Worm (Caenorhabditis elegans): ENCODE data around the gene F07G6.10.

F07G6.10 gene

ce11 chrX:1706538-1706937 is 31.2 kb upstream of the F07G6.10 start, which contains the start of gene F07G6.5:
Gene F07G6.5 (minus strand): TSS chrX:1706638.
- TF ChIP-seq snpc-4 (tag; optimal IDR thresholded peaks at IDR 0.05), result no peak
- TF ChIP-seq nhr-11 (tag; optimal IDR thresholded peaks at IDR 0.05), result no peak
- TF ChIP-seq nhr-12 (tag; optimal IDR thresholded peaks at IDR 0.05), result no peak
- TF ChIP-seq ceh-82 (tag; optimal IDR thresholded peaks at IDR 0.05), result no peak

- TF ChIP-seq daf-12 (tag; optimal IDR thresholded peaks at IDR 0.05) (no peak), eor-1 (tag; optimal IDR thresholded peaks at IDR 0.05) (no peak), lin-15B (tag; optimal IDR thresholded peaks at IDR 0.05) (no peak), fos-1 (tag; optimal IDR thresholded peaks at IDR 0.05) (no peak), nhr-12 (tag; optimal IDR thresholded peaks at IDR 0.05) (no peak), hmg-11 (tag; optimal IDR thresholded peaks at IDR 0.05) (no peak), lin-39 (tag; optimal IDR thresholded peaks at IDR 0.05) (no peak), fkh-2 (tag; optimal IDR thresholded peaks at IDR 0.05) (no peak), nhr-67 (tag; optimal IDR thresholded peaks at IDR 0.05) (no peak), nhr-76 (tag; optimal IDR thresholded peaks at IDR 0.05) (no peak), ceh-9 (tag; optimal IDR thresholded peaks at IDR 0.05) (no peak), mml-1 (tag; optimal IDR thresholded peaks at IDR 0.05) (no peak), pqm-1 (tag; optimal IDR thresholded peaks at IDR 0.05) (no peak), nhr-11 (tag; optimal IDR thresholded peaks at IDR 0.05) (no peak), nhr-23 (tag; optimal IDR thresholded peaks at IDR 0.05) (no peak), snpc-4 (tag; optimal IDR thresholded peaks at IDR 0.05) (no peak), unc-39 (tag; optimal IDR thresholded peaks at IDR 0.05) (no peak), sea-2 (GFP tag; optimal IDR thresholded peaks at IDR 0.05) (no peak), R02D3.7 (tag; optimal IDR thresholded peaks at IDR 0.05) (no peak)
These were observed 25.2 kb upstream of the F07G6.10 start, which contains the start of gene fbxa-52 for ce11 chrX:1712538-1712937. Gene fbxa-52 (minus strand): TSS chrX:1712638.

- TF ChIP-seq elt-3 (tag; optimal IDR thresholded peaks at IDR 0.05) (no peak), ama-1 (optimal IDR thresholded peaks at IDR 0.05) (no peak), nhr-77 (tag; optimal IDR thresholded peaks at IDR 0.05) (no peak), egl-5 (tag; optimal IDR thresholded peaks at IDR 0.05) (no peak), fkh-2 (tag; optimal IDR thresholded peaks at IDR 0.05) (no peak), aly-2 (tag; optimal IDR thresholded peaks at IDR 0.05) (no peak), elt-2 (tag; optimal IDR thresholded peaks at IDR 0.05) (no peak), pha-4 (tag; optimal IDR thresholded peaks at IDR 0.05) (no peak), unc-62 (GFP tag; optimal IDR thresholded peaks at IDR 0.05) (no peak), ZK546.5 (tag; optimal IDR thresholded peaks at IDR 0.05) (no peak), lsy-12 (tag; optimal IDR thresholded peaks at IDR 0.05) (no peak), daf-12 (tag; optimal IDR thresholded peaks at IDR 0.05) (no peak), ceh-28 (tag; optimal IDR thresholded peaks at IDR 0.05) (no peak), nhr-28 (tag; optimal IDR thresholded peaks at IDR 0.05) (no peak), fkh-10 (GFP tag; optimal IDR thresholded peaks at IDR 0.05) (no peak), ceh-9 (tag; optimal IDR thresholded peaks at IDR 0.05) (no peak), tbx-2 (tag; optimal IDR thresholded peaks at IDR 0.05) (no peak), eor-1 (tag; optimal IDR thresholded peaks at IDR 0.05) (no peak), nhr-25 (tag; optimal IDR thresholded peaks at IDR 0.05) (no peak), lin-39 (tag; optimal IDR thresholded peaks at IDR 0.05) (no peak)
These were observed 19.2 kb upstream of the F07G6.10 start, which contains the start of gene fbxa-53 for ce11 chrX:1718479-1718878. Gene fbxa-53 (minus strand): TSS chrX:1718579.

ce11 chrX:1720359-1720758 is 17.3 kb upstream of the F07G6.10 start, which contains the start of gene F07G6.8:
Gene F07G6.8 (minus strand): TSS chrX:1720459.
- TF ChIP-seq R02D3.7 (tag; optimal IDR thresholded peaks at IDR 0.05), result no peak
- no peak for TF ChIP-seq ceh-28 (tag; optimal IDR thresholded peaks at IDR 0.05)
- TF ChIP-seq zag-1 (tag; optimal IDR thresholded peaks at IDR 0.05), result no peak
- no peak for TF ChIP-seq ceh-9 (tag; optimal IDR thresholded peaks at IDR 0.05)
- no peak for TF ChIP-seq daf-12 (tag; optimal IDR thresholded peaks at IDR 0.05)
- no peak for TF ChIP-seq nhr-23 (tag; optimal IDR thresholded peaks at IDR 0.05)
- TF ChIP-seq jun-1 (tag; optimal IDR thresholded peaks at IDR 0.05), result no peak
- no peak for TF ChIP-seq mdl-1 (tag; optimal IDR thresholded peaks at IDR 0.05)
- no peak for TF ChIP-seq ceh-16 (tag; optimal IDR thresholded peaks at IDR 0.05)
- TF ChIP-seq eor-1 (tag; optimal IDR thresholded peaks at IDR 0.05), result no peak

Data from whole organism, L3 larva.